ENCODE assay signal across 5 fruit fly cellular contexts in genomic region chr3R:22816437-22817173, dm6.
TF ChIP-seq lines count a peak whose summit lies in the region.

No protein-coding gene starts in this region.

- TF ChIP-seq CTCF in whole organism, embryonic (GFP tag; optimal IDR thresholded peaks at IDR 0.05; lab: Kevin White, UChicago) = no peak

TF ChIP-seq in whole organism, adult, 20 proteins besides CTCF, POLR2A, EP300 and RAD21 (continues in another document):
- TF ChIP-seq CG7101 (tag; optimal IDR thresholded peaks at IDR 0.05; lab: Kevin White, UChicago) (peak; percentile 66), kay (GFP tag; lab: Kevin White, UChicago; ENCODE audit: borderline replicate concordance) (no peak), CG33017 (tag; optimal IDR thresholded peaks at IDR 0.05; lab: Kevin White, UChicago) (no peak), CG1620 (GFP tag; optimal IDR thresholded peaks at IDR 0.05; lab: Kevin White, UChicago) (peak; percentile 33), Crg-1 (GFP tag; optimal IDR thresholded peaks at IDR 0.05; lab: Kevin White, UChicago) (no peak), CG14711 (tag; optimal IDR thresholded peaks at IDR 0.05; lab: Kevin White, UChicago) (peak; percentile 73), bab1 (GFP tag; optimal IDR thresholded peaks at IDR 0.05; lab: Kevin White, UChicago) (peak; percentile 93), Hr96 (GFP tag; optimal IDR thresholded peaks at IDR 0.05; lab: Kevin White, UChicago) (peak; percentile 41), CG7045 (GFP tag; optimal IDR thresholded peaks at IDR 0.05; lab: Kevin White, UChicago) (no peak), cic (GFP tag; optimal IDR thresholded peaks at IDR 0.05; lab: Kevin White, UChicago) (no peak), CG11617 (GFP tag; optimal IDR thresholded peaks at IDR 0.05; lab: Kevin White, UChicago) (peak; percentile 30), pad (GFP tag; optimal IDR thresholded peaks at IDR 0.05; lab: Kevin White, UChicago) (peak; percentile 32), CG5204 (GFP tag; optimal IDR thresholded peaks at IDR 0.05; lab: Kevin White, UChicago) (no peak), tj (GFP tag; optimal IDR thresholded peaks at IDR 0.05; lab: Kevin White, UChicago) (peak; percentile 96), cnc (optimal IDR thresholded peaks at IDR 0.05; lab: Kevin White, UChicago) (no peak), Mnt (GFP tag; optimal IDR thresholded peaks at IDR 0.05; lab: Kevin White, UChicago) (no peak), toe (GFP tag; optimal IDR thresholded peaks at IDR 0.05; lab: Kevin White, UChicago) (no peak), CG12768 (GFP tag; optimal IDR thresholded peaks at IDR 0.05; lab: Kevin White, UChicago) (no peak), Clk (GFP tag; optimal IDR thresholded peaks at IDR 0.05; lab: Kevin White, UChicago) (no peak)

TF ChIP-seq in whole organism, embryonic, 481 proteins besides CTCF, POLR2A, EP300 and RAD21 (continues in another document):
- TF ChIP-seq lmd (GFP tag; IDR thresholded peaks at IDR 0.05; lab: Robert Waterston, UW) (peak; percentile 31; the same call in 1 of the 2 replicates), CG32532 (GFP tag; IDR thresholded peaks at IDR 0.05; lab: Robert Waterston, UW) (no peak), H2.0 (GFP tag; IDR thresholded peaks at IDR 0.05; lab: Robert Waterston, UW) (peak; percentile 13; the same call in 1 of the 2 replicates), CG7357 (GFP tag; IDR thresholded peaks at IDR 0.05; lab: Robert Waterston, UW) (peak; percentile 8; the same call in 1 of the 3 replicates), prd (optimal IDR thresholded peaks at IDR 0.05; lab: Kevin White, UChicago) (no peak), prd (GFP tag; IDR thresholded peaks at IDR 0.05; lab: Robert Waterston, UW) (peak; percentile 84), CG1603 (tag; optimal IDR thresholded peaks at IDR 0.05; lab: Kevin White, UChicago) (peak; percentile 56), sim (GFP tag; IDR thresholded peaks at IDR 0.05; lab: Robert Waterston, UW) (no peak), z (GFP tag; IDR thresholded peaks at IDR 0.05; lab: Robert Waterston, UW) (no peak), CG10147 (GFP tag; optimal IDR thresholded peaks at IDR 0.05; lab: Kevin White, UChicago) (no peak), HLH3B (GFP tag; IDR thresholded peaks at IDR 0.05; lab: Robert Waterston, UW) (0 out of 2 replicates have a peak, but pooled peaks have one; percentile 46), row (GFP tag; IDR thresholded peaks at IDR 0.05; lab: Robert Waterston, UW) (0 out of 3 replicates have a peak, but pooled peaks have one; percentile 42), E2f1 (GFP tag; IDR thresholded peaks at IDR 0.05; lab: Robert Waterston, UW) (0 out of 2 replicates have a peak, but pooled peaks have one; percentile 41), otp (GFP tag; IDR thresholded peaks at IDR 0.05; lab: Robert Waterston, UW) (no peak), CG3726 (GFP tag; IDR thresholded peaks at IDR 0.05; lab: Robert Waterston, UW) (no peak), sr (GFP tag; IDR thresholded peaks at IDR 0.05; lab: Robert Waterston, UW) (no peak), CG17328 (GFP tag; IDR thresholded peaks at IDR 0.05; lab: Robert Waterston, UW) (0 out of 2 replicates have a peak, but pooled peaks have one; percentile 51), CG13775 (GFP tag; optimal IDR thresholded peaks at IDR 0.05; lab: Kevin White, UChicago) (no peak)

TF ChIP-seq in whole organism, prepupa, 60 proteins besides CTCF, POLR2A, EP300 and RAD21 (continues in another document):
- TF ChIP-seq Met (GFP tag; optimal IDR thresholded peaks at IDR 0.05; lab: Kevin White, UChicago) = peak; percentile 34
- no peak for TF ChIP-seq Eip93F (GFP tag; optimal IDR thresholded peaks at IDR 0.05; lab: Kevin White, UChicago)
- peak; percentile 42 for TF ChIP-seq CG10631 (GFP tag; optimal IDR thresholded peaks at IDR 0.05; lab: Kevin White, UChicago)
- TF ChIP-seq achi (GFP tag; optimal IDR thresholded peaks at IDR 0.05; lab: Kevin White, UChicago) = peak; percentile 25
- no peak for TF ChIP-seq Gug (GFP tag; IDR thresholded peaks at IDR 0.05; lab: Robert Waterston, UW)
- TF ChIP-seq Lpt (GFP tag; optimal IDR thresholded peaks at IDR 0.05; lab: Kevin White, UChicago) = no peak
- TF ChIP-seq CG6276 (GFP tag; optimal IDR thresholded peaks at IDR 0.05; lab: Kevin White, UChicago) = peak; percentile 24
- TF ChIP-seq pdm3 (GFP tag; optimal IDR thresholded peaks at IDR 0.05; lab: Kevin White, UChicago) = peak; percentile 27
- peak; percentile 10 for TF ChIP-seq Hr39 (GFP tag; optimal IDR thresholded peaks at IDR 0.05; lab: Kevin White, UChicago)
- no peak for TF ChIP-seq CG9139 (GFP tag; optimal IDR thresholded peaks at IDR 0.05; lab: Kevin White, UChicago)
- peak; percentile 49 for TF ChIP-seq CG3919 (GFP tag; optimal IDR thresholded peaks at IDR 0.05; lab: Kevin White, UChicago)
- TF ChIP-seq fd85E (GFP tag; optimal IDR thresholded peaks at IDR 0.05; lab: Kevin White, UChicago) = no peak
- peak; percentile 73 for TF ChIP-seq CG15336 (GFP tag; IDR thresholded peaks at IDR 0.05; lab: Robert Waterston, UW)
- TF ChIP-seq Ets21C (GFP tag; optimal IDR thresholded peaks at IDR 0.05; lab: Kevin White, UChicago) = peak; percentile 1
- TF ChIP-seq dsx (GFP tag; optimal IDR thresholded peaks at IDR 0.05; lab: Kevin White, UChicago; ENCODE audit: poor library complexity, severe bottlenecking) = no peak
- TF ChIP-seq Hr4 (GFP tag; optimal IDR thresholded peaks at IDR 0.05; lab: Kevin White, UChicago) = peak; percentile 57
- no peak for TF ChIP-seq net (GFP tag; optimal IDR thresholded peaks at IDR 0.05; lab: Kevin White, UChicago)
- peak; percentile 68; the same call in 2 of the 3 replicates for TF ChIP-seq CG8119 (GFP tag; IDR thresholded peaks at IDR 0.05; lab: Robert Waterston, UW)
- peak; percentile 7 for TF ChIP-seq CG31627 (GFP tag; optimal IDR thresholded peaks at IDR 0.05; lab: Kevin White, UChicago)

TF ChIP-seq in whole organism, pupa, 21 proteins besides CTCF, POLR2A, EP300 and RAD21 (continues in another document):
- TF ChIP-seq CG8159 (tag; optimal IDR thresholded peaks at IDR 0.05; lab: Kevin White, UChicago) (peak; percentile 56), Pif1B (GFP tag; optimal IDR thresholded peaks at IDR 0.05; lab: Kevin White, UChicago) (peak; percentile 18), Ets98B (GFP tag; IDR thresholded peaks at IDR 0.05; lab: Robert Waterston, UW) (peak; percentile 56), CG34367 (tag; optimal IDR thresholded peaks at IDR 0.05; lab: Kevin White, UChicago) (peak; percentile 6), CG10348 (GFP tag; IDR thresholded peaks at IDR 0.05; lab: Robert Waterston, UW) (no peak), CG8301 (tag; optimal IDR thresholded peaks at IDR 0.05; lab: Kevin White, UChicago) (peak; percentile 24), CG14655 (GFP tag; optimal IDR thresholded peaks at IDR 0.05; lab: Kevin White, UChicago) (peak; percentile 49), CG17806 (tag; optimal IDR thresholded peaks at IDR 0.05; lab: Kevin White, UChicago) (no peak), Snoo (tag; optimal IDR thresholded peaks at IDR 0.05; lab: Kevin White, UChicago) (no peak), fd96Ca (GFP tag; IDR thresholded peaks at IDR 0.05; lab: Robert Waterston, UW) (peak; percentile 62; the same call in 2 of the 3 replicates), CG12605 (GFP tag; IDR thresholded peaks at IDR 0.05; lab: Robert Waterston, UW) (0 out of 2 replicates have a peak, but pooled peaks have one; percentile 33), CG15710 (tag; optimal IDR thresholded peaks at IDR 0.05; lab: Kevin White, UChicago) (peak; percentile 53), EcR (GFP tag; optimal IDR thresholded peaks at IDR 0.05; lab: Kevin White, UChicago) (no peak), CG9948 (tag; optimal IDR thresholded peaks at IDR 0.05; lab: Kevin White, UChicago) (no peak), rn (GFP tag; IDR thresholded peaks at IDR 0.05; lab: Robert Waterston, UW) (0 out of 2 replicates have a peak, but pooled peaks have one; percentile 7), CG13204 (GFP tag; optimal IDR thresholded peaks at IDR 0.05; lab: Kevin White, UChicago) (no peak), Pif1A (GFP tag; optimal IDR thresholded peaks at IDR 0.05; lab: Kevin White, UChicago) (peak; percentile 20), D1 (tag; optimal IDR thresholded peaks at IDR 0.05; lab: Kevin White, UChicago) (no peak), gl (tag; optimal IDR thresholded peaks at IDR 0.05; lab: Kevin White, UChicago) (no peak), CG32121 (GFP tag; IDR thresholded peaks at IDR 0.05; lab: Robert Waterston, UW) (no peak)

TF ChIP-seq in whole organism, wandering third instar larva, 38 proteins besides CTCF, POLR2A, EP300 and RAD21:
- no peak for TF ChIP-seq Vsx2 (GFP tag; optimal IDR thresholded peaks at IDR 0.05; lab: Kevin White, UChicago; ENCODE audit: partially characterized antibody)
- peak; percentile 18 for TF ChIP-seq HLH106 (tag; optimal IDR thresholded peaks at IDR 0.05; lab: Kevin White, UChicago)
- TF ChIP-seq h (GFP tag; optimal IDR thresholded peaks at IDR 0.05; lab: Kevin White, UChicago) = peak; percentile 10
- TF ChIP-seq OdsH (GFP tag; optimal IDR thresholded peaks at IDR 0.05; lab: Kevin White, UChicago) = no peak
- TF ChIP-seq rgr (GFP tag; optimal IDR thresholded peaks at IDR 0.05; lab: Kevin White, UChicago) = peak; percentile 21
- TF ChIP-seq foxo (GFP tag; optimal IDR thresholded peaks at IDR 0.05; lab: Kevin White, UChicago) = peak in 1 of 2 experiments; percentile 20
- peak; percentile 1 for TF ChIP-seq fru (GFP tag; optimal IDR thresholded peaks at IDR 0.05; lab: Kevin White, UChicago)
TF ChIP-seq in whole organism, wandering third instar larva: peak in this region for 5.
